Worm (Caenorhabditis elegans) whole organism, early embryonic: ENCODE measurements around the gene tsp-3.

ENCODE experiments used
- ama-1 ChIP-seq: fragments of 150-350 bp; optimal IDR thresholded peaks from 2 replicates; lab custom pipeline; 2014
- hmbx-1 ChIP-seq: sonication (generic microtip); optimal IDR thresholded peaks from 2 replicates; lab custom pipeline; 2016; ENCODE audit warnings: mild to moderate bottlenecking, missing genetic modification characterization, missing compliant biosample characterization
- sea-1 ChIP-seq: fragments of 200-800 bp; sonication (Bioruptor generic); conservative IDR thresholded peaks from 2 replicates; pipeline ENCODE4 v1.3.6; 2022; ENCODE audit warnings: missing genetic modification characterization, missing compliant biosample characterization
- tbx-11 ChIP-seq: fragments of 200-800 bp; sonication (Bioruptor generic); IDR thresholded peaks from 2 replicates; pipeline ENCODE4 v1.3.6; 2022; ENCODE audit warnings: missing genetic modification characterization, missing compliant biosample characterization
- tbx-37 ChIP-seq: fragments of 200-800 bp; sonication (Bioruptor generic); conservative IDR thresholded peaks from 2 replicates; pipeline ENCODE4 v1.3.6; 2022; ENCODE audit warnings: missing genetic modification reagents, missing genetic modification characterization, missing compliant biosample characterization

- TF ChIP-seq ama-1 (lab: Kevin White, UChicago) (no peak), sea-1 (GFP tag; lab: Robert Waterston, UW) (no peak), tbx-37 (no peak), tbx-11 (no peak), hmbx-1 (no peak)
Measured at ce11 chrIII:13260344-13260743, 47.9 kb downstream of the tsp-3 start.
